Worm (Caenorhabditis elegans): ENCODE measurements around the gene sqv-8.

sqv-8 gene

ce11 chrII:9621913-9622348, 24.8 kb upstream of the sqv-8 start:
- 0 out of 2 replicates have a peak, but pooled peaks have one; percentile 46 for TF ChIP-seq Y53G8AR.9 (GFP tag; conservative IDR thresholded peaks at IDR 0.05)
- no peak for TF ChIP-seq snpc-1.1 (tag; optimal IDR thresholded peaks at IDR 0.05; ENCODE audit: insufficient read depth)
- peak; percentile 45; the same call in 1 of the 2 replicates for TF ChIP-seq dox-1 (GFP tag; IDR thresholded peaks at IDR 0.05)
- peak; percentile 96 for TF ChIP-seq unc-62 (GFP tag; optimal IDR thresholded peaks at IDR 0.05)
- peak; percentile 92 for TF ChIP-seq nhr-80 (tag; optimal IDR thresholded peaks at IDR 0.05)
- peak; percentile 31 for TF ChIP-seq ztf-22 (GFP tag; optimal IDR thresholded peaks at IDR 0.05)
- peak; percentile 1 for TF ChIP-seq ztf-18 (tag; optimal IDR thresholded peaks at IDR 0.05)
- peak; percentile 69 for TF ChIP-seq cebp-1 (GFP tag; IDR thresholded peaks at IDR 0.05)
- peak; percentile 82 for TF ChIP-seq cebp-1 (tag; optimal IDR thresholded peaks at IDR 0.05)
- no peak for TF ChIP-seq rec-8 (tag; optimal IDR thresholded peaks at IDR 0.05)
- no peak for TF ChIP-seq Y53F4B.3 (GFP tag; IDR thresholded peaks at IDR 0.05)
- TF ChIP-seq C06A6.2 (GFP tag; conservative IDR thresholded peaks at IDR 0.05) = no peak
- no peak for TF ChIP-seq ceh-58 (GFP tag; IDR thresholded peaks at IDR 0.05)
- TF ChIP-seq B0336.3 (GFP tag; IDR thresholded peaks at IDR 0.05) = 0 out of 2 replicates have a peak, but pooled peaks have one; percentile 25
- TF ChIP-seq hmg-1.2 (GFP tag; IDR thresholded peaks at IDR 0.05) = no peak
- TF ChIP-seq madf-3 (GFP tag; IDR thresholded peaks at IDR 0.05) = no peak
- no peak for TF ChIP-seq lsl-1 (GFP tag; optimal IDR thresholded peaks at IDR 0.05)
- peak; percentile 39 for TF ChIP-seq tlf-1 (GFP tag; optimal IDR thresholded peaks at IDR 0.05)
- no peak for TF ChIP-seq lag-1 (GFP tag; IDR thresholded peaks at IDR 0.05)
- 0 out of 2 replicates have a peak, but pooled peaks have one; percentile 57 for TF ChIP-seq let-526 (GFP tag; IDR thresholded peaks at IDR 0.05)
- TF ChIP-seq pbrm-1 (GFP tag; IDR thresholded peaks at IDR 0.05) = 0 out of 2 replicates have a peak, but pooled peaks have one; percentile 25
- TF ChIP-seq atf-7 (tag; optimal IDR thresholded peaks at IDR 0.05) = peak; percentile 48
- 0 out of 2 replicates have a peak, but pooled peaks have one; percentile 17 for TF ChIP-seq Y56A3A.18 (GFP tag; IDR thresholded peaks at IDR 0.05)
- TF ChIP-seq nhr-90 (tag; optimal IDR thresholded peaks at IDR 0.05) = peak; percentile 16
- peak; percentile 6 for TF ChIP-seq akir-1 (GFP tag; optimal IDR thresholded peaks at IDR 0.05)
- no peak for TF ChIP-seq attf-6 (GFP tag; IDR thresholded peaks at IDR 0.05)
- peak; percentile 95 to 97 for TF ChIP-seq let-607 (tag; optimal IDR thresholded peaks at IDR 0.05)
- TF ChIP-seq mcd-1 (GFP tag; IDR thresholded peaks at IDR 0.05) = no peak
- no peak for TF ChIP-seq pha-4 (tag; optimal IDR thresholded peaks at IDR 0.05)
- TF ChIP-seq athp-1 (tag; optimal IDR thresholded peaks at IDR 0.05) = no peak

- 0 out of 2 replicates have a peak, but pooled peaks have one; percentile 12 for TF ChIP-seq madf-8 (GFP tag; conservative IDR thresholded peaks at IDR 0.05)
- no peak for TF ChIP-seq ceh-79 (tag; optimal IDR thresholded peaks at IDR 0.05)
- TF ChIP-seq mcd-1 (GFP tag; IDR thresholded peaks at IDR 0.05) = 0 out of 2 replicates have a peak, but pooled peaks have one; percentile 34
- 0 out of 2 replicates have a peak, but pooled peaks have one; percentile 5 for TF ChIP-seq hmg-1.2 (GFP tag; IDR thresholded peaks at IDR 0.05)
- TF ChIP-seq attf-5 (GFP tag; optimal IDR thresholded peaks at IDR 0.05) = peak; percentile 1
- TF ChIP-seq egrh-3 (GFP tag; IDR thresholded peaks at IDR 0.05) = no peak
- TF ChIP-seq D2030.7 (GFP tag; IDR thresholded peaks at IDR 0.05) = peak; percentile 45; the same call in 1 of the 2 replicates
- peak; percentile 83 for TF ChIP-seq madf-6 (GFP tag; IDR thresholded peaks at IDR 0.05)
- peak; percentile 81 for TF ChIP-seq F33H1.4 (GFP tag; IDR thresholded peaks at IDR 0.05)
- TF ChIP-seq lin-26 (GFP tag; IDR thresholded peaks at IDR 0.05) = no peak
- peak; percentile 82 for TF ChIP-seq lsl-1 (GFP tag; optimal IDR thresholded peaks at IDR 0.05)
- TF ChIP-seq xnd-1 (tag; optimal IDR thresholded peaks at IDR 0.05) = peak; percentile 60
- TF ChIP-seq nhr-80 (tag; optimal IDR thresholded peaks at IDR 0.05) = peak; percentile 56
- TF ChIP-seq C06A6.2 (GFP tag; conservative IDR thresholded peaks at IDR 0.05) = no peak
- peak; percentile 70 to 78 for TF ChIP-seq let-607 (tag; optimal IDR thresholded peaks at IDR 0.05)
- TF ChIP-seq snpc-1.3 (tag; optimal IDR thresholded peaks at IDR 0.05; ENCODE audit: insufficient read depth) = peak; percentile 57
Observed at ce11 chrII:9624110-9624695, 22.6 kb upstream of the sqv-8 start, which contains the start of the genes dnj-20 and ZK1307.8. dnj-20 (minus strand) TSS chrII:9624176. ZK1307.8 (plus strand) TSS chrII:9624613.

Measured in whole organism, young adult.